Worm (Caenorhabditis elegans) whole organism, L3 larva: ENCODE measurements around the gene lgmn-1.

Source experiments
- ceh-82 ChIP-seq: fragments of 150-350 bp; optimal IDR thresholded peaks from 2 replicates; lab custom pipeline; 2014; ENCODE audit warnings: missing biosample characterization, missing genetic modification characterization
- egl-5 ChIP-seq: fragments of 150-350 bp; optimal IDR thresholded peaks from 2 replicates; lab custom pipeline; 2017; ENCODE audit warnings: missing biosample characterization, missing genetic modification reagents, missing genetic modification characterization, inconsistent platforms
- elt-1 ChIP-seq: fragments of 150-350 bp; optimal IDR thresholded peaks from 2 replicates; lab custom pipeline; 2014; ENCODE audit warnings: missing biosample characterization, missing genetic modification characterization
- lin-39 ChIP-seq: fragments of 150-350 bp; optimal IDR thresholded peaks from 2 replicates; lab custom pipeline; 2018; ENCODE audit warnings: missing biosample characterization, missing genetic modification reagents, missing genetic modification characterization
- nhr-11 ChIP-seq: fragments of 150-350 bp; optimal IDR thresholded peaks from 2 replicates; lab custom pipeline; 2014; ENCODE audit warnings: missing biosample characterization, missing genetic modification characterization
- nhr-28 ChIP-seq: fragments of 150-350 bp; optimal IDR thresholded peaks from 2 replicates; lab custom pipeline; 2014; ENCODE audit warnings: missing biosample characterization, missing genetic modification characterization
- pha-4 ChIP-seq: fragments of 150-350 bp; optimal IDR thresholded peaks from 2 replicates; lab custom pipeline; 2014; ENCODE audit warnings: missing biosample characterization, missing genetic modification reagents, missing genetic modification characterization
- skn-1 ChIP-seq: fragments of 150-350 bp; optimal IDR thresholded peaks from 2 replicates; lab custom pipeline; 2014; ENCODE audit warnings: missing biosample characterization, missing genetic modification characterization
- ztf-4 ChIP-seq: fragments of 150-350 bp; optimal IDR thresholded peaks from 2 replicates; lab custom pipeline; 2014; ENCODE audit warnings: missing biosample characterization, missing genetic modification characterization

DNA sequence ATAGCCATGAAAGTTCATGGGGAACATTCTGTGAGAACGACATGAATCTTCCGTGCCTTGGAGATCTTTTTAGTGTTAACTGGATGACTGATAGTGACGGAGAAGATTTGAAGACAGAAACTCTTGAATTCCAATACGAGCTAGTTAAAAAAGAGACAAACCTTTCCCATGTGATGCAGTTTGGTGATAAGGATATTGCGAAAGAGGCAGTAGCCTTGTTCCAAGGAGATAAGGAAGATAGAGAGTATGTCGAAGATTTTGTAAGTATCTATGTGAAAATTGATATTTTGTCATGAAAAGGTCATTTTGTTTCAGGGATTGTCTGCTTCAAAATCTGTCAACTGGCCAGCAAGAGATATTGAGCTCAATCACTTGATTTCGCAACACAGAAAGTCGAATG, 1.0 kb downstream of the lgmn-1 start:
- TF ChIP-seq pha-4 (tag; lab: Kevin White, UChicago) (no peak), nhr-11 (tag; lab: Kevin White, UChicago) (no peak), nhr-28 (tag; lab: Kevin White, UChicago) (no peak), egl-5 (no peak), ztf-4 (no peak), ceh-82 (no peak), skn-1 (tag; lab: Kevin White, UChicago) (no peak), elt-1 (no peak), lin-39 (tag; lab: Kevin White, UChicago) (no peak)
